Fruit fly (Drosophila melanogaster): ENCODE measurements around the gene CG12535.
A peak's percentile ranks its signal among the peaks of the same experiment; 100 is the strongest.

The CG12535 gene

DNA sequence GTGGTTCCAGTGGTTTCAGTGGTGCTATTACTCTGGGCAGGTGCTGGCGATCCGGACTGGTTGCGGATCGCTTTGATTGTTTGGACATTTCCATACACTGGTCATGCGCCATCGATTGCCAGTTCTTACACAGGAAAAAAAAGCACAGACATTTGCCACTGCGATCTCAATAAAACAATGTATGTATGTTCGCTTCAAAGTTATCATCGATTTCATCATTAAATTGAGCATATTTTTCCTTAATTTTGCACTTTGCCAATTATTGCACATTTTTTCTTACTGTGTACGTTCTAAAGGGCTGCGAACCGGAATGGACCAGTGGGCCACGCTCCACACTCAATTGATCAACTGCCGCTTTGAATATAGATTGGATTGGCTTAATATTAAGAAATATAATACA is 85.1 kb downstream of the CG12535 start (continued):
- TF ChIP-seq Dll (GFP tag; IDR thresholded peaks at IDR 0.05; ENCODE audit: partially characterized antibody) (no peak), corto (GFP tag; optimal IDR thresholded peaks at IDR 0.05) (no peak), CTCF (GFP tag; optimal IDR thresholded peaks at IDR 0.05) (no peak), CG1529 (GFP tag; optimal IDR thresholded peaks at IDR 0.05) (no peak), CG31224 (GFP tag; IDR thresholded peaks at IDR 0.05) (peak; percentile 88), dysf (GFP tag; IDR thresholded peaks at IDR 0.05) (peak; percentile 80; the same call in 2 of the 3 replicates), nmo (GFP tag; optimal IDR thresholded peaks at IDR 0.05) (peak; percentile 25), CG3163 (GFP tag; optimal IDR thresholded peaks at IDR 0.05) (peak; percentile 40), NFAT (GFP tag; IDR thresholded peaks at IDR 0.05) (peak; percentile 93), B-H1 (GFP tag; IDR thresholded peaks at IDR 0.05) (no peak), Hey (tag; optimal IDR thresholded peaks at IDR 0.05) (peak; percentile 12), zen (tag; optimal IDR thresholded peaks at IDR 0.05) (peak; percentile 36), CG30431 (GFP tag; optimal IDR thresholded peaks at IDR 0.05) (peak; percentile 40), B-H2 (GFP tag; optimal IDR thresholded peaks at IDR 0.05) (peak; percentile 36), CG4854 (GFP tag; optimal IDR thresholded peaks at IDR 0.05) (peak; percentile 52), CG2712 (tag; optimal IDR thresholded peaks at IDR 0.05) (peak; percentile 52), Atf3 (GFP tag; optimal IDR thresholded peaks at IDR 0.05) (no peak), lilli (GFP tag; optimal IDR thresholded peaks at IDR 0.05) (peak; percentile 89), CG11398 (GFP tag; optimal IDR thresholded peaks at IDR 0.05) (no peak), Dek (tag; optimal IDR thresholded peaks at IDR 0.05) (peak; percentile 71), CG7372 (GFP tag; IDR thresholded peaks at IDR 0.05) (peak; percentile 71), tin (GFP tag; optimal IDR thresholded peaks at IDR 0.05) (peak; percentile 53), cad (GFP tag; optimal IDR thresholded peaks at IDR 0.05) (no peak), HLH4C (GFP tag; IDR thresholded peaks at IDR 0.05; ENCODE audit: partially characterized antibody) (no peak), Myb (GFP tag; optimal IDR thresholded peaks at IDR 0.05) (peak; percentile 65), CG2120 (GFP tag; optimal IDR thresholded peaks at IDR 0.05) (peak; percentile 93), sr (GFP tag; IDR thresholded peaks at IDR 0.05) (no peak), CG34224 (GFP tag; IDR thresholded peaks at IDR 0.05; ENCODE audit: partially characterized antibody) (no peak), Oaz (GFP tag; IDR thresholded peaks at IDR 0.05) (0 out of 2 replicates have a peak, but pooled peaks have one; percentile 21), Chrac-16 (GFP tag; optimal IDR thresholded peaks at IDR 0.05) (peak; percentile 54), CG15011 (GFP tag; optimal IDR thresholded peaks at IDR 0.05) (peak; percentile 65), CG1832 (GFP tag; optimal IDR thresholded peaks at IDR 0.05) (no peak), Sin3A (optimal IDR thresholded peaks at IDR 0.05) (no peak), yki (optimal IDR thresholded peaks at IDR 0.05) (no peak), sd (tag; optimal IDR thresholded peaks at IDR 0.05) (peak; percentile 60), chinmo (GFP tag; IDR thresholded peaks at IDR 0.05; ENCODE audit: partially characterized antibody) (no peak), CG10462 (GFP tag; optimal IDR thresholded peaks at IDR 0.05) (no peak), Tbp (GFP tag; optimal IDR thresholded peaks at IDR 0.05) (no peak), MBD-R2 (GFP tag; IDR thresholded peaks at IDR 0.05) (peak; percentile 77), Dip2 (GFP tag; IDR thresholded peaks at IDR 0.05) (no peak), Oli (tag; optimal IDR thresholded peaks at IDR 0.05) (peak; percentile 51), Poxn (GFP tag; IDR thresholded peaks at IDR 0.05) (peak; percentile 80), CG2199 (GFP tag; IDR thresholded peaks at IDR 0.05) (no peak), Fer2 (tag; optimal IDR thresholded peaks at IDR 0.05) (no peak), Bteb2 (GFP tag; optimal IDR thresholded peaks at IDR 0.05) (peak; percentile 68), crc (GFP tag; optimal IDR thresholded peaks at IDR 0.05) (peak; percentile 72), Dref (GFP tag; IDR thresholded peaks at IDR 0.05) (no peak), CG13123 (GFP tag; optimal IDR thresholded peaks at IDR 0.05) (no peak), nerfin-1 (tag; optimal IDR thresholded peaks at IDR 0.05) (no peak), fu2 (GFP tag; optimal IDR thresholded peaks at IDR 0.05) (peak; percentile 75), CG12155 (GFP tag; optimal IDR thresholded peaks at IDR 0.05) (peak; percentile 76), zfh2 (GFP tag; optimal IDR thresholded peaks at IDR 0.05) (peak; percentile 87), CG15479 (GFP tag; optimal IDR thresholded peaks at IDR 0.05) (no peak), Antp (GFP tag; optimal IDR thresholded peaks at IDR 0.05) (peak; percentile 70)
